In the genomic region with DNA sequence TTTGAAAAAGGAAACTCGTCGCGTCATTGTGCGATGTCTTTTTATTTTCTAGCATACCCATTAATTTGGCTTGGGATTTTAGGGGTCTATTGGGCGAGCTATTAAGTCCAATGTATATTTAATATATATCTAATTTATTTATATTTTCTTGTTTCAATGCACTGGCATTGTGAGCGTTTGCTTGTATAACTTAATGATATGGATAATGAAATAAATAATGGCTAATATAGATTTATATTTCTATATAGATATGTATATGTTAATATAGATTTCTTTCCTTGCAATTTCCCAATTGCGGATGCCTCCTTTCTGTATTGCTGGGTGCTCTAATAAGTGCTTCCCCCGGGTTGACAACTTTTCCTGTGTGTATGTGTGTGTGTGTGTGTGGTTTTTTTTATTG, we compare ENCODE assay signal across 1 fruit fly cellular context.
TF ChIP-seq lines count a peak whose summit lies in the region.

No protein-coding gene starts in this region.

TF ChIP-seq in whole organism, embryonic, 481 proteins besides CTCF, POLR2A, EP300 and RAD21 (continued from another document):
- TF ChIP-seq hb (GFP tag; IDR thresholded peaks at IDR 0.05; lab: Robert Waterston, UW; ENCODE audit: partially characterized antibody) (no peak), CG8388 (GFP tag; optimal IDR thresholded peaks at IDR 0.05; lab: Kevin White, UChicago) (peak; percentile 48), CG10654 (GFP tag; optimal IDR thresholded peaks at IDR 0.05; lab: Kevin White, UChicago) (no peak), hbn (GFP tag; IDR thresholded peaks at IDR 0.05; lab: Robert Waterston, UW; ENCODE audit: partially characterized antibody) (no peak), Blimp-1 (GFP tag; optimal IDR thresholded peaks at IDR 0.05; lab: Kevin White, UChicago) (peak; percentile 49), Poxn (GFP tag; IDR thresholded peaks at IDR 0.05; lab: Robert Waterston, UW) (no peak), CG7556 (GFP tag; optimal IDR thresholded peaks at IDR 0.05; lab: Kevin White, UChicago) (peak; percentile 27), CG4404 (GFP tag; IDR thresholded peaks at IDR 0.05; lab: Robert Waterston, UW) (0 out of 2 replicates have a peak, but pooled peaks have one; percentile 29), CG30403 (GFP tag; optimal IDR thresholded peaks at IDR 0.05; lab: Kevin White, UChicago) (peak; percentile 2), CG8924 (tag; optimal IDR thresholded peaks at IDR 0.05; lab: Kevin White, UChicago) (peak; percentile 58), CG14710 (tag; optimal IDR thresholded peaks at IDR 0.05; lab: Kevin White, UChicago) (peak; percentile 54), ERR (GFP tag; optimal IDR thresholded peaks at IDR 0.05; lab: Kevin White, UChicago) (no peak), nmo (GFP tag; optimal IDR thresholded peaks at IDR 0.05; lab: Kevin White, UChicago) (peak; percentile 11), CG2712 (tag; optimal IDR thresholded peaks at IDR 0.05; lab: Kevin White, UChicago) (peak; percentile 78), Hr3 (GFP tag; optimal IDR thresholded peaks at IDR 0.05; lab: Kevin White, UChicago) (peak; percentile 10), CG3995 (GFP tag; optimal IDR thresholded peaks at IDR 0.05; lab: Kevin White, UChicago) (no peak), ttk (GFP tag; IDR thresholded peaks at IDR 0.05; lab: Robert Waterston, UW) (no peak), CG15479 (GFP tag; optimal IDR thresholded peaks at IDR 0.05; lab: Kevin White, UChicago) (no peak), pan (optimal IDR thresholded peaks at IDR 0.05; lab: Kevin White, UChicago) (peak in 1 of 2 experiments; percentile 1), pan (GFP tag; optimal IDR thresholded peaks at IDR 0.05 in 1 of 2, IDR thresholded peaks at IDR 0.05 in 1 of 2) (no peak), az2 (GFP tag; optimal IDR thresholded peaks at IDR 0.05; lab: Kevin White, UChicago) (peak; percentile 9), CG15696 (tag; optimal IDR thresholded peaks at IDR 0.05; lab: Kevin White, UChicago) (peak; percentile 26), D19B (GFP tag; optimal IDR thresholded peaks at IDR 0.05; lab: Kevin White, UChicago) (peak; percentile 21), Ssrp (tag; optimal IDR thresholded peaks at IDR 0.05; lab: Kevin White, UChicago) (peak; percentile 49), Sox100B (GFP tag; optimal IDR thresholded peaks at IDR 0.05; lab: Kevin White, UChicago) (peak; percentile 31), CG1602 (GFP tag; optimal IDR thresholded peaks at IDR 0.05; lab: Kevin White, UChicago) (peak; percentile 3), Spps (tag; optimal IDR thresholded peaks at IDR 0.05; lab: Kevin White, UChicago) (peak; percentile 30), ro (GFP tag; IDR thresholded peaks at IDR 0.05; lab: Robert Waterston, UW) (peak; percentile 10; the same call in 1 of the 2 replicates), gem (tag; optimal IDR thresholded peaks at IDR 0.05; lab: Kevin White, UChicago) (peak; percentile 65), CG17361 (GFP tag; IDR thresholded peaks at IDR 0.05; lab: Robert Waterston, UW) (peak; percentile 80), Hand (GFP tag; optimal IDR thresholded peaks at IDR 0.05; lab: Kevin White, UChicago) (no peak), Sin3A (optimal IDR thresholded peaks at IDR 0.05; lab: Kevin White, UChicago) (no peak), CG31365 (tag; optimal IDR thresholded peaks at IDR 0.05; lab: Kevin White, UChicago) (no peak), D (optimal IDR thresholded peaks at IDR 0.05; lab: Kevin White, UChicago) (no peak), D (GFP tag; optimal IDR thresholded peaks at IDR 0.05; lab: Kevin White, UChicago) (peak; percentile 65), CG31224 (GFP tag; IDR thresholded peaks at IDR 0.05; lab: Robert Waterston, UW) (no peak), Dad (GFP tag; optimal IDR thresholded peaks at IDR 0.05; lab: Kevin White, UChicago) (no peak), Dip2 (GFP tag; IDR thresholded peaks at IDR 0.05; lab: Robert Waterston, UW) (no peak), CG17359 (tag; optimal IDR thresholded peaks at IDR 0.05; lab: Kevin White, UChicago) (peak; percentile 13), CG10431 (GFP tag; optimal IDR thresholded peaks at IDR 0.05; lab: Kevin White, UChicago) (no peak)
